Worm (Caenorhabditis elegans): Measurements from ENCODE around the gene rha-1.

- no peak for TF ChIP-seq ama-1 (optimal IDR thresholded peaks at IDR 0.05)
- no peak for TF ChIP-seq dve-1 (tag; optimal IDR thresholded peaks at IDR 0.05)
- TF ChIP-seq ceh-30 (tag; optimal IDR thresholded peaks at IDR 0.05), result no peak
- no peak for TF ChIP-seq nhr-11 (tag; optimal IDR thresholded peaks at IDR 0.05)
- TF ChIP-seq fkh-10 (GFP tag; optimal IDR thresholded peaks at IDR 0.05), result no peak
- no peak for TF ChIP-seq pha-4 (tag; optimal IDR thresholded peaks at IDR 0.05)
- TF ChIP-seq ref-2 (tag; optimal IDR thresholded peaks at IDR 0.05), result no peak
- TF ChIP-seq ceh-2 (tag; optimal IDR thresholded peaks at IDR 0.05), result no peak
- no peak for TF ChIP-seq pat-9 (tag; optimal IDR thresholded peaks at IDR 0.05)
- TF ChIP-seq ets-4 (tag; optimal IDR thresholded peaks at IDR 0.05), result no peak
- TF ChIP-seq C08G9.2 (tag; optimal IDR thresholded peaks at IDR 0.05), result no peak
- no peak for TF ChIP-seq sdc-2 (tag; optimal IDR thresholded peaks at IDR 0.05)
- TF ChIP-seq K02D7.2 (tag; optimal IDR thresholded peaks at IDR 0.05), result no peak
- no peak for TF ChIP-seq pqm-1 (tag; optimal IDR thresholded peaks at IDR 0.05)
These were observed 31.4 kb downstream of the rha-1 start, which contains the start of gene oac-46 for ce11 chrII:8851996-8852587.

All from whole organism, late embryonic.